Fruit fly (Drosophila melanogaster) ovary, adult (tissue): ENCODE data around the gene CG11986.
A peak's percentile ranks its signal among the peaks of the same experiment; 100 is the strongest.

ENCODE experiments used
- CG17801 ChIP-seq: fragments of 200-800 bp; optimal IDR thresholded peaks from 2 replicates; lab custom pipeline; 2019; ENCODE audit warnings: missing biosample characterization, mild to moderate bottlenecking, missing genetic modification characterization, moderate library complexity; ENCODE audit not compliant: partially characterized antibody

The CG11986 gene

dm6 chr3R:9023934-9024333 is 8.7 kb downstream of the CG11986 start:
- no peak for TF ChIP-seq CG17801

dm6 chr3R:9024835-9025510 is 9.7 kb downstream of the CG11986 start:
- TF ChIP-seq CG17801, result no peak

- no peak for TF ChIP-seq CG17801
Observed at dm6 chr3R:9027082-9027481, 11.8 kb downstream of the CG11986 start.

- TF ChIP-seq CG17801, result no peak
Observed at dm6 chr3R:9028690-9029089, 13.4 kb downstream of the CG11986 start.

dm6 chr3R:9029411-9029810 is 14.2 kb downstream of the CG11986 start:
- TF ChIP-seq CG17801, result no peak

- TF ChIP-seq CG17801, result no peak
Observed at dm6 chr3R:9030006-9030749, 14.9 kb downstream of the CG11986 start.

dm6 chr3R:9030750-9031128 is 15.5 kb downstream of the CG11986 start:
- no peak for TF ChIP-seq CG17801

- peak; percentile 86 for TF ChIP-seq CG17801
Observed at dm6 chr3R:9031797-9032418, 16.7 kb downstream of the CG11986 start.

- TF ChIP-seq CG17801, result peak; percentile 88
Observed at dm6 chr3R:9033619-9034401, 18.6 kb downstream of the CG11986 start.

dm6 chr3R:9035252-9035651 is 20.0 kb downstream of the CG11986 start:
- no peak for TF ChIP-seq CG17801

- TF ChIP-seq CG17801, result no peak
Observed at dm6 chr3R:9037946-9038345, 22.7 kb downstream of the CG11986 start.

- TF ChIP-seq CG17801, result peak; percentile 30
Observed at dm6 chr3R:9038652-9039051, 23.4 kb downstream of the CG11986 start, which contains the start of gene hyx. TSS of gene hyx (plus strand) at chr3R:9038760.

- TF ChIP-seq CG17801, result no peak
Observed at dm6 chr3R:9039448-9039847, 24.2 kb downstream of the CG11986 start, which contains the start of gene neur. TSS of gene neur (minus strand) at chr3R:9039471.

- TF ChIP-seq CG17801, result no peak
Observed at dm6 chr3R:9043610-9044009, 28.4 kb downstream of the CG11986 start.

dm6 chr3R:9045733-9046132 is 30.5 kb downstream of the CG11986 start:
- no peak for TF ChIP-seq CG17801

dm6 chr3R:9046954-9047353 is 31.7 kb downstream of the CG11986 start:
- no peak for TF ChIP-seq CG17801
